Worm (Caenorhabditis elegans) whole organism, L4/young adult: ENCODE results near the gene trmt-10C.2.

Source experiments
- W03F9.2 ChIP-seq: fragments of 150-350 bp; optimal IDR thresholded peaks from 2 replicates; lab custom pipeline; 2014; ENCODE audit warnings: missing biosample characterization, missing genetic modification characterization
- dao-5 ChIP-seq: sonication (generic microtip); optimal IDR thresholded peaks from 2 replicates; lab custom pipeline; 2016; ENCODE audit warnings: missing genotype, missing genetic modification characterization, moderate library complexity, missing compliant biosample characterization
- him-1 ChIP-seq: sonication (generic microtip); optimal IDR thresholded peaks from 2 replicates; lab custom pipeline; 2016; ENCODE audit warnings: missing genotype, missing genetic modification reagents, missing genetic modification characterization, missing compliant biosample characterization

The trmt-10C.2 gene

DNA sequence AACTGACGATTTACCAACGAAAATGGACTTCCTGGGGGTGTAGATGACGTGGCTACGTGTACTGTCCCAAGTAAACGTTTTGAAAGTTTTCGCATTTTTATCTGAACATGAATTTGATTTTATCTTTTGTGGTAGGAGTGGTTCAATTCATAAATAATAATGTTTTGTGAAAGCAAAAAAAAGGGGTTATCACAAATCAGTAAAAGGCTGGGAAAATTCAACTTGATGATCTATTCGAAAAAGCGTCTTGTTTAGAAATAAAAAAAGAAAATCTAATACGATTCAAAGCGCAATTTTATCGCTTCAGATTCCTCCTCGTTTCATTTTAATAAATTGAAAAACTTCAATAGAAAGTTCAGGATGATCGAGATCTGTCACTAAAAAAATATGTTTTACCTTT is 21.9 kb upstream of the trmt-10C.2 start, which contains the start of gene C56G2.5:
Gene C56G2.5 (minus strand): TSS at position 101 of the 400 bp plus-strand sequence.
- no peak for TF ChIP-seq dao-5
- TF ChIP-seq W03F9.2 (tag; lab: Kevin White, UChicago), result no peak
- TF ChIP-seq him-1 (tag; lab: Kevin White, UChicago), result no peak

ce11 chrIII:6331211-6331782 is 14.8 kb upstream of the trmt-10C.2 start, which contains the start of gene C56G2.4:
Gene C56G2.4, plus strand, starts transcription at chrIII:6331732.
- TF ChIP-seq W03F9.2 (tag; lab: Kevin White, UChicago) (no peak), dao-5 (no peak), him-1 (tag; lab: Kevin White, UChicago) (no peak)

ce11 chrIII:6334364-6334763 is 11.7 kb upstream of the trmt-10C.2 start:
- TF ChIP-seq him-1 (tag; lab: Kevin White, UChicago) (no peak), dao-5 (no peak), W03F9.2 (tag; lab: Kevin White, UChicago) (no peak)

- TF ChIP-seq him-1 (tag; lab: Kevin White, UChicago) (no peak), dao-5 (no peak), W03F9.2 (tag; lab: Kevin White, UChicago) (no peak)
Measured at ce11 chrIII:6339919-6340434, 6.1 kb upstream of the trmt-10C.2 start, which contains the start of gene let-767. Gene let-767, minus strand, starts transcription at chrIII:6339969.

ce11 chrIII:6341878-6342453 is 4.1 kb upstream of the trmt-10C.2 start, which contains the start of gene rpn-13:
Gene rpn-13, minus strand, starts transcription at chrIII:6341928.
- TF ChIP-seq W03F9.2 (tag; lab: Kevin White, UChicago) (peak; percentile 1), dao-5 (no peak), him-1 (tag; lab: Kevin White, UChicago) (peak; percentile 29)

ce11 chrIII:6343229-6343628 is 2.9 kb upstream of the trmt-10C.2 start, which contains the start of gene C56G2.9:
Gene C56G2.9, minus strand, starts transcription at chrIII:6343329.
- TF ChIP-seq him-1 (tag; lab: Kevin White, UChicago) (no peak), W03F9.2 (tag; lab: Kevin White, UChicago) (no peak), dao-5 (no peak)

- TF ChIP-seq him-1 (tag; lab: Kevin White, UChicago) (peak; percentile 74), dao-5 (no peak), W03F9.2 (tag; lab: Kevin White, UChicago) (peak; percentile 90)
Measured at ce11 chrIII:6344737-6345136, 1.3 kb upstream of the trmt-10C.2 start.

DNA sequence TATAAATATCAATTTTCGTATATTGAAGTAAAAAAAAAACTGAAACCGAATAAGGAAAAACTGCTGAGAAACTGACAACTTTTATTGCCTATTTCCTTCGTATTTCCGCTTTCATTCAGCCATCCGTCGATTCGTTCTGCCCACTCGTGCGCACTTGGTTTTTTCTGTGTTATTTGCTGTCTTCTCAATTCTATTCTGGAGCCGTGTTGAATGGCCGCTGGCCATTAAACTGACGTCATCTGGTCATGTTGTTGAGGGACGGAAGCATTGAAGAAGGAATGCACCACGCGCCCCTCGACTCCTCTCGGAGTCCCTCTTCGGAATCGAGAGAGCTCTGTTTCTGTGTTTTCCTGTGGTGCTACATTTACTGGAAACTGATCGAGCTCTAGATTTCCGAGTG is 2.5 kb downstream of the trmt-10C.2 start:
- TF ChIP-seq dao-5 (no peak), him-1 (tag; lab: Kevin White, UChicago) (peak; percentile 64), W03F9.2 (tag; lab: Kevin White, UChicago) (no peak)

DNA sequence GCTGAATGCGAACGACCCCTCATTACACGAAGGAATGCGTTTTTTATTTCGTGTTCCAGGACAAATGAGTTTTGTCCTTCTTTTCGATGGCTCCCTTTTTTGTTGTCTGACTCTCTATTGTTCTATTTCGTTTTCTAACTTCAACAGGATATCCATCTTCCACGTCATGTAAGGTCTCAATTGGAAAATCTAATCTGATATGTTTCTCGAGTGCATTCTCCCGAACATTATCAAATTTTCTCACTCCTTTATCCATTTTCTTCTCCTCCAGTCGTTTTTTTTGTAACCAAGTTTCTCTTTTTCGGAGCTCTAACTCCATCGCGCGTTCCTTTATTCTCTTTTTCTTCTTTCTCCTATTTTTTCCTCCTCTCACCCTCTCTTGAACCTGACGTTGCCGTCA is 4.3 kb downstream of the trmt-10C.2 start:
- TF ChIP-seq W03F9.2 (tag; lab: Kevin White, UChicago), result no peak
- no peak for TF ChIP-seq dao-5
- TF ChIP-seq him-1 (tag; lab: Kevin White, UChicago), result no peak

DNA sequence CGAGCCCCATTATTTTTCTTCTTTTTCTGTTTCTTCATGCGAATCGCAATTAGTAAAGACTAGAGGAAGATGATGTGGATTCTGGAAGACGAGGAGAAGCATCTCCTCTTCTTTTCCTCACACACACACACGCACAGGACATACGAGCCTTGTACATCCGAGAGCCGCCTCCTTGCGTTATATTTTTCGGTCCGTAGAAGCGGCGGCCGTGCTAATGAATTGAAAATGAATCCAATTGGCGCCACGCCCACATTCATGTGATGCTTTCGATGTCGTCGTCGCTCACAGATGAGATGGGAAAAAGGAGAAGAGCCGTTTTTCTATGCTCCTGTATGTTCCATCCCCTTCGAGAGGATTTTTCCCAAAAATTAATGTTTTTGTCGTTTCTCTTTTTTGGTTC is 5.4 kb downstream of the trmt-10C.2 start:
- no peak for TF ChIP-seq W03F9.2 (tag; lab: Kevin White, UChicago)
- TF ChIP-seq dao-5, result no peak
- TF ChIP-seq him-1 (tag; lab: Kevin White, UChicago), result no peak

- TF ChIP-seq W03F9.2 (tag; lab: Kevin White, UChicago), result no peak
- no peak for TF ChIP-seq him-1 (tag; lab: Kevin White, UChicago)
- no peak for TF ChIP-seq dao-5
Measured at ce11 chrIII:6352459-6352858, 6.4 kb downstream of the trmt-10C.2 start.

DNA sequence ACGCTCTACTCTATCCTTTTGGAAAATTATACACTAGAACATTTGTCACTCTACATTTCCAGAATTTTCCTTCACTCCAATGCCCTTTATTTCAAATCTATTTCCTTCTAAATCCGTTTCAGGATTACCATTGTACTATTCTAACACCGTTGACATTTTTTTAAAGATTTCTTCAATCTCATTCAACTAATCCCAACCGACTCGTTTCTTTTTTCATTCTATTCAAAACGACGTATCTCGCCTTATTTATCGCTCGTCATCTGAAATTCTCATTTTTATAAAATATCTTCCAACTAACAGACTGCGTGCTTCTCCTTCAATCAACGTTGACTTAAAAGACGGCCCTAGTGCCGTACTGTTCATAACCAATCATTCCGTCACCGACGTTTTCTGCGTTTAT is 7.0 kb downstream of the trmt-10C.2 start, which contains the start of gene akap-1:
Gene akap-1 (plus strand): TSS at position 301 of the 400 bp plus-strand sequence.
- TF ChIP-seq dao-5 (no peak), him-1 (tag; lab: Kevin White, UChicago) (no peak), W03F9.2 (tag; lab: Kevin White, UChicago) (no peak)

- TF ChIP-seq W03F9.2 (tag; lab: Kevin White, UChicago), result no peak
- no peak for TF ChIP-seq him-1 (tag; lab: Kevin White, UChicago)
- no peak for TF ChIP-seq dao-5
Measured at ce11 chrIII:6355359-6355758, 9.3 kb downstream of the trmt-10C.2 start.

ce11 chrIII:6356007-6356406 is 9.9 kb downstream of the trmt-10C.2 start:
- TF ChIP-seq W03F9.2 (tag; lab: Kevin White, UChicago), result no peak
